Worm (Caenorhabditis elegans): ENCODE measurements around the gene gpd-1.

The gpd-1 gene

DNA sequence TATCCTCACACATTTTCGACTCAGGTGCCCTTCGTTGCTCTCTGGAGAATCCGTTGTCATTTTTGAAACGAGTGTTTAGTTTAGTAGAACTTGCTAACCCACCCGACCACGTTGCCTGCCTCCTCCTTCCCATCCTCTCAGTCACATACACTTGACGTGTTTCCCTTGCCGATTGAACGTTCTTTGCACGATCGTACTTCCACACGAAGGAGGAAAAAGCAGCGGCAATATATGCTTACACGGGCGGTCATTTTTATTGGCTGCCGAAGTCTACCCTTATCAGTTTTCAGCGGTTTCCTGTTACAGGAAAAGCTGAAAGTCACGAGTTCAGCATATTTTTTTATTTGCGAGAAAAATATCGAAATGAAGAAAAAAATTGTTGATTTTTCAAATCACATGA is 4.2 kb upstream of the gpd-1 start (continued):
- no peak for TF ChIP-seq nhr-11 (tag; optimal IDR thresholded peaks at IDR 0.05)
- peak; percentile 93 for TF ChIP-seq dmd-6 (GFP tag; IDR thresholded peaks at IDR 0.05)
- no peak for TF ChIP-seq R02D3.7 (tag; optimal IDR thresholded peaks at IDR 0.05)
- TF ChIP-seq dve-1 (tag; optimal IDR thresholded peaks at IDR 0.05; ENCODE audit: insufficient read depth) = peak; percentile 79
- TF ChIP-seq fos-1 (tag; optimal IDR thresholded peaks at IDR 0.05) = no peak
- no peak for TF ChIP-seq spr-1 (tag; optimal IDR thresholded peaks at IDR 0.05)
- no peak for TF ChIP-seq dpl-1 (GFP tag; optimal IDR thresholded peaks at IDR 0.05)
- TF ChIP-seq attf-4 (tag; optimal IDR thresholded peaks at IDR 0.05) = no peak
- peak; percentile 88 for TF ChIP-seq nhr-28 (tag; optimal IDR thresholded peaks at IDR 0.05)
- no peak for TF ChIP-seq ces-1 (GFP tag; optimal IDR thresholded peaks at IDR 0.05)
- TF ChIP-seq lim-7 (GFP tag; IDR thresholded peaks at IDR 0.05) = peak; percentile 11; the same call in 1 of the 2 replicates
- peak; percentile 17 for TF ChIP-seq zip-2 (tag; optimal IDR thresholded peaks at IDR 0.05)
- TF ChIP-seq aly-2 (tag; optimal IDR thresholded peaks at IDR 0.05) = no peak
- no peak for TF ChIP-seq Y5F2A.4 (GFP tag; optimal IDR thresholded peaks at IDR 0.05)
- peak in 1 of 2 experiments; percentile 69 for TF ChIP-seq mdl-1 (tag; optimal IDR thresholded peaks at IDR 0.05)
- TF ChIP-seq nhr-48 (tag; optimal IDR thresholded peaks at IDR 0.05) = peak; percentile 75
- no peak for TF ChIP-seq vab-7 (GFP tag; IDR thresholded peaks at IDR 0.05)
- TF ChIP-seq F10B5.3 (tag; optimal IDR thresholded peaks at IDR 0.05) = no peak
- no peak for TF ChIP-seq nhr-42 (GFP tag; IDR thresholded peaks at IDR 0.05)
- TF ChIP-seq mep-1 (tag; optimal IDR thresholded peaks at IDR 0.05) = peak; percentile 45
- no peak for TF ChIP-seq ceh-62 (tag; optimal IDR thresholded peaks at IDR 0.05)
- peak; percentile 87 for TF ChIP-seq tra-1 (GFP tag; IDR thresholded peaks at IDR 0.05)
- TF ChIP-seq egl-43 (GFP tag; IDR thresholded peaks at IDR 0.05) = no peak
- no peak for TF ChIP-seq sdz-12 (GFP tag; optimal IDR thresholded peaks at IDR 0.05)
- no peak for TF ChIP-seq ceh-32 (tag; optimal IDR thresholded peaks at IDR 0.05; ENCODE audit: poor library complexity)
- peak; percentile 82 for TF ChIP-seq lin-1 (GFP tag; IDR thresholded peaks at IDR 0.05)

DNA sequence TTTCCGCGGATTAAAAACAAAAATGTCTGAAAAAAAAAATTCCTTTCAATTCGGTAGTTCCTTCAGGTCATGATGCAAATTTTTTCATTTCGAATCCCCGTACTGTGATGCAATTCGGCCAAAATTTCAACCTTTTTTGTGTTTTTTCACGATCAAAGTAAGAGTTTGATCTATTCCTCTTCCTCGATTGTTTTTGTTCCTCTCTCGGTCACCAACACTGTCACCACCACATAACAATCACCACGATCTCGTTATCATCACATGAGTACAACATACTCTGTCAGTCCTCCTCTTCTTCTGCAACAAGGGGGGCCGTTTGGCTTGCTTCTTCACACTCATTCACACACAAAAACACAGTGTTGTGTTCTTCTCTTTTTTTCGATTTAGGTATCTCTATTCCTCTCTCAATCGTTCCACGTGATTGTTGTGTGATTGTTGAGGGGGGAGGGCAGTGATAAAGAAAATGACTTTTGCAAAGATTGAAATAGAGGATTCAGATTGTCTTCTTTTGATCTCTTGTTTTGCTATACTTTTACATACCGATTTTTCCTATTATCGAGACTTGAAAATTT is 3.6 kb upstream of the gpd-1 start:
- TF ChIP-seq nhr-28 (tag; optimal IDR thresholded peaks at IDR 0.05) (peak; percentile 79), nhr-237 (tag; optimal IDR thresholded peaks at IDR 0.05) (no peak), mdt-29 (GFP tag; IDR thresholded peaks at IDR 0.05) (no peak), lin-29 (GFP tag; IDR thresholded peaks at IDR 0.05) (no peak), ceh-20 (GFP tag; IDR thresholded peaks at IDR 0.05) (no peak), F49E8.2 (tag; optimal IDR thresholded peaks at IDR 0.05; ENCODE audit: borderline replicate concordance) (no peak), ceh-44 (GFP tag; IDR thresholded peaks at IDR 0.05) (no peak), cey-2 (tag; optimal IDR thresholded peaks at IDR 0.05; ENCODE audit: borderline replicate concordance, insufficient read depth) (peak; percentile 89), php-3 (GFP tag; IDR thresholded peaks at IDR 0.05) (no peak), spr-3 (GFP tag; optimal IDR thresholded peaks at IDR 0.05) (no peak), lim-7 (GFP tag; IDR thresholded peaks at IDR 0.05) (no peak), daf-16 (GFP tag; optimal IDR thresholded peaks at IDR 0.05) (peak in 1 of 2 experiments; percentile 52), daf-16 (tag; optimal IDR thresholded peaks at IDR 0.05) (peak; percentile 80), dve-1 (tag; optimal IDR thresholded peaks at IDR 0.05; ENCODE audit: insufficient read depth) (peak; percentile 77), lsy-2 (tag; optimal IDR thresholded peaks at IDR 0.05) (peak in 1 of 2 experiments; percentile 58), nhr-77 (tag; optimal IDR thresholded peaks at IDR 0.05) (peak; percentile 65), mxl-2 (GFP tag; conservative IDR thresholded peaks at IDR 0.05) (0 out of 2 replicates have a peak, but pooled peaks have one; percentile 54), gei-8 (GFP tag; optimal IDR thresholded peaks at IDR 0.05) (no peak), zag-1 (tag; optimal IDR thresholded peaks at IDR 0.05) (no peak), lin-13 (GFP tag; optimal IDR thresholded peaks at IDR 0.05) (peak; percentile 54), zip-2 (tag; optimal IDR thresholded peaks at IDR 0.05) (no peak), F37D6.2 (tag; optimal IDR thresholded peaks at IDR 0.05) (no peak), vab-7 (GFP tag; IDR thresholded peaks at IDR 0.05) (no peak), lir-3 (tag; optimal IDR thresholded peaks at IDR 0.05) (no peak), mep-1 (tag; optimal IDR thresholded peaks at IDR 0.05) (peak; percentile 75), fkh-10 (GFP tag; optimal IDR thresholded peaks at IDR 0.05) (no peak), saeg-2 (GFP tag; IDR thresholded peaks at IDR 0.05) (no peak), T20F7.1 (GFP tag; optimal IDR thresholded peaks at IDR 0.05) (no peak), Y75B8A.6 (GFP tag; IDR thresholded peaks at IDR 0.05) (no peak), dmd-6 (GFP tag; IDR thresholded peaks at IDR 0.05) (no peak), dmd-8 (GFP tag; IDR thresholded peaks at IDR 0.05) (no peak), Y5F2A.4 (GFP tag; optimal IDR thresholded peaks at IDR 0.05) (no peak), tra-1 (GFP tag; IDR thresholded peaks at IDR 0.05) (no peak)

Measured in whole organism, L4 larva.